Worm (Caenorhabditis elegans) whole organism, young adult: ENCODE measurements around the gene srb-12.

Experiments used
- ZK185.1 ChIP-seq: sonication (generic microtip); optimal IDR thresholded peaks from 2 replicates; lab custom pipeline; 2016; ENCODE audit warnings: mild to moderate bottlenecking, missing genetic modification characterization, missing compliant biosample characterization; ENCODE audit not compliant: poor library complexity, severe bottlenecking
- ccch-3 ChIP-seq: fragments of 200-800 bp; sonication (Bioruptor generic); optimal IDR thresholded peaks from 2 replicates; lab custom pipeline; 2018; ENCODE audit warnings: mild to moderate bottlenecking, missing genetic modification characterization, missing compliant biosample characterization
- die-1 ChIP-seq: sonication (generic microtip); optimal IDR thresholded peaks from 2 replicates; lab custom pipeline; 2016; ENCODE audit warnings: missing genotype, mild to moderate bottlenecking, missing genetic modification characterization, missing compliant biosample characterization
- ets-4 ChIP-seq: fragments of 200-800 bp; sonication (Bioruptor generic); optimal IDR thresholded peaks from 2 replicates; lab custom pipeline; 2018; ENCODE audit warnings: mild to moderate bottlenecking, missing genetic modification characterization, missing compliant biosample characterization
- mxl-1 ChIP-seq: sonication (generic microtip); optimal IDR thresholded peaks from 2 replicates; lab custom pipeline; 2016; ENCODE audit warnings: missing genetic modification characterization, missing compliant biosample characterization
- somi-1 ChIP-seq: fragments of 200-800 bp; sonication (Bioruptor generic); optimal IDR thresholded peaks from 2 replicates; lab custom pipeline; 2018; ENCODE audit warnings: mild to moderate bottlenecking, missing genetic modification characterization, missing compliant biosample characterization
- ztf-28 ChIP-seq: fragments of 200-800 bp; sonication (Bioruptor generic); IDR thresholded peaks from 2 replicates; pipeline ENCODE4 v1.3.6; 2022; ENCODE audit warnings: missing genetic modification reagents, missing genetic modification characterization, missing compliant biosample characterization

- TF ChIP-seq ZK185.1 (no peak), ets-4 (no peak), mxl-1 (tag; lab: Kevin White, UChicago) (no peak), die-1 (tag; lab: Kevin White, UChicago) (no peak), ccch-3 (GFP tag; lab: Kevin White, UChicago) (no peak), somi-1 (GFP tag; lab: Kevin White, UChicago) (no peak), ztf-28 (GFP tag; lab: Robert Waterston, UW) (no peak)
These were observed 50.5 kb downstream of the srb-12 start, which contains the start of the genes C04G6.11 and mpk-2 for ce11 chrII:5103784-5104457.
